Worm (Caenorhabditis elegans) whole organism, midembryonic: ENCODE measurements around the gene srh-268.

Experiments used
- ref-1 ChIP-seq: fragments of 200-800 bp; sonication (Bioruptor generic); conservative IDR thresholded peaks from 2 replicates; pipeline ENCODE4 v1.3.6; 2022; ENCODE audit warnings: missing genetic modification reagents, missing genetic modification characterization, missing compliant biosample characterization
- ztf-23 ChIP-seq: fragments of 200-800 bp; sonication (Bioruptor generic); IDR thresholded peaks from 2 replicates; pipeline ENCODE4 v1.3.6; 2022; ENCODE audit warnings: missing genetic modification reagents, missing genetic modification characterization, missing compliant biosample characterization

- TF ChIP-seq ref-1 (GFP tag; lab: Robert Waterston, UW) (no peak), ztf-23 (GFP tag; lab: Robert Waterston, UW) (no peak)
These were observed 8.9 kb downstream of the srh-268 start for ce11 chrV:7548017-7548416.
